Fruit fly (Drosophila melanogaster): ENCODE data around the gene Jon25Bii.

Jon25Bii gene

DNA sequence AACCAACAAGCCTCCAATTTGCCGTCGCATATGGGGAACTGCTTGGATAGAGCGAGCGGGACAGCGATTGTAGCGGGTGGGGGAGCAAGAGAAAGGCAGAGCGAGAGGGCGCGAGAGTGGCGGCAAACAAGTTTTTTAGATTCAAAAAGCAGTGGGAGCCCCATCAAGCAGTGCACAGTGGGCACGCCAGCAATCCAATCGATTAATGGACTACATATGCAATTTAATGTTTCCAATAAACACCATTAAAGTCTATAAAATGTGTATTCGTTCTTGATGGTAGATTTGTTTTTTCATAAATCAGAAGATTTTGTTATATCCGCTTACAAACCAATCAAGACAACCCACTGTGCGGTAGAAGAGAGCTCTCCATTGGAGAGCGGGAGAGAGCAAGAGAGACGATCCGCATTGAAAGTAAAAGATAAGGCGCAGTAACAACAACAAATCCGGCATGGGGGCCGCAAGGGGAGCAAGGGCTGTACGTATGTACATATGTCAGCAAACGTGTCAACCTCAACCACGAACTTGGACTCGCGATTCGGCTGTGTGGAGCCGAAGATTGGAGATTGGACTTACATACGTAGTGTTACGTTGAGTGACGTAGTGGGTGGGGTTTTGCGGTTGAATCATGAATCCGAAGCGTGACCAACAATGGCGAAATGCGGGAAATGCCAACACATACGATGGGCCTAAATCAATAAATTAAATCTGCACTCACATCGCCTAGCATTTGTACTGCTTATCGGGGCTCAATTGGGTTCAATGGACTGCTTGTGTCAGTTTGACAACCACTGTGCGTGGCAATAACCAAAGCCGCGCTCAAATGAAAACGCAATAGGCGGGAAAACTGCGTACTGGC, 44.7 kb upstream of the Jon25Bii start (continued):
- TF ChIP-seq NC2β (GFP tag; optimal IDR thresholded peaks at IDR 0.05) (peak; percentile 99), CG6854 (GFP tag; optimal IDR thresholded peaks at IDR 0.05) (peak; percentile 96), CG11093 (GFP tag; IDR thresholded peaks at IDR 0.05) (peak; percentile 99), CG14050 (GFP tag; IDR thresholded peaks at IDR 0.05) (peak; percentile 99), CG16863 (GFP tag; optimal IDR thresholded peaks at IDR 0.05) (peak; percentile 99), CG4328 (GFP tag; optimal IDR thresholded peaks at IDR 0.05) (peak; percentile 98), CG11085 (GFP tag; IDR thresholded peaks at IDR 0.05) (peak; percentile 99), CG15073 (GFP tag; optimal IDR thresholded peaks at IDR 0.05) (peak; percentile 91), Optix (GFP tag; IDR thresholded peaks at IDR 0.05) (peak; percentile 99), jumu (GFP tag; optimal IDR thresholded peaks at IDR 0.05) (peak; percentile 99), CG7786 (GFP tag; optimal IDR thresholded peaks at IDR 0.05) (peak; percentile 99), CG7271 (tag; optimal IDR thresholded peaks at IDR 0.05) (peak; percentile 89), Ravus (GFP tag; IDR thresholded peaks at IDR 0.05) (peak; percentile 98), CG9215 (GFP tag; IDR thresholded peaks at IDR 0.05) (peak; percentile 98), CG2129 (GFP tag; IDR thresholded peaks at IDR 0.05; ENCODE audit: partially characterized antibody) (no peak), CG31441 (GFP tag; IDR thresholded peaks at IDR 0.05) (peak; percentile 99), Myb (GFP tag; optimal IDR thresholded peaks at IDR 0.05) (peak; percentile 94), repo (GFP tag; optimal IDR thresholded peaks at IDR 0.05) (peak; percentile 99), CG10267 (tag; optimal IDR thresholded peaks at IDR 0.05) (peak; percentile 96), CG31365 (tag; optimal IDR thresholded peaks at IDR 0.05) (peak; percentile 98), twi (tag; optimal IDR thresholded peaks at IDR 0.05) (peak; percentile 96), CG8765 (GFP tag; IDR thresholded peaks at IDR 0.05) (peak; percentile 99), CG30020 (tag; optimal IDR thresholded peaks at IDR 0.05) (peak; percentile 88), chif (GFP tag; optimal IDR thresholded peaks at IDR 0.05) (peak; percentile 99), CG34224 (GFP tag; IDR thresholded peaks at IDR 0.05; ENCODE audit: partially characterized antibody) (no peak), MBD-R2 (GFP tag; IDR thresholded peaks at IDR 0.05) (peak; percentile 99), Rfx (GFP tag; IDR thresholded peaks at IDR 0.05) (peak; percentile 100), CG15601 (tag; optimal IDR thresholded peaks at IDR 0.05) (peak; percentile 98), Spps (tag; optimal IDR thresholded peaks at IDR 0.05) (peak; percentile 98), D19B (GFP tag; optimal IDR thresholded peaks at IDR 0.05) (peak; percentile 95), CG8388 (GFP tag; optimal IDR thresholded peaks at IDR 0.05) (peak; percentile 98), CG12769 (tag; optimal IDR thresholded peaks at IDR 0.05) (peak; percentile 99), CG34422 (GFP tag; IDR thresholded peaks at IDR 0.05) (peak; percentile 100), CG17361 (GFP tag; IDR thresholded peaks at IDR 0.05) (peak; percentile 99), pita (GFP tag; optimal IDR thresholded peaks at IDR 0.05) (no peak), Nf-YB (GFP tag; optimal IDR thresholded peaks at IDR 0.05) (peak; percentile 90), Meics (GFP tag; optimal IDR thresholded peaks at IDR 0.05) (peak; percentile 99), Adf1 (GFP tag; IDR thresholded peaks at IDR 0.05) (peak; percentile 87), tna (GFP tag; IDR thresholded peaks at IDR 0.05; ENCODE audit: partially characterized antibody) (peak; percentile 55), CG2199 (GFP tag; IDR thresholded peaks at IDR 0.05) (peak; percentile 99), D (optimal IDR thresholded peaks at IDR 0.05) (no peak), D (GFP tag; optimal IDR thresholded peaks at IDR 0.05) (peak; percentile 99), CG13424 (tag; optimal IDR thresholded peaks at IDR 0.05) (peak; percentile 99), CG15011 (GFP tag; optimal IDR thresholded peaks at IDR 0.05) (peak; percentile 98), ac (GFP tag; optimal IDR thresholded peaks at IDR 0.05) (peak; percentile 97), YL-1 (GFP tag; optimal IDR thresholded peaks at IDR 0.05) (peak; percentile 97), CG6791 (GFP tag; IDR thresholded peaks at IDR 0.05; ENCODE audit: partially characterized antibody) (peak; percentile 60; the same call in 1 of the 3 replicates), Atf6 (GFP tag; IDR thresholded peaks at IDR 0.05) (peak; percentile 99)

All from whole organism, embryonic.